Worm (Caenorhabditis elegans): ENCODE results near the gene mrck-1.

Gene mrck-1

DNA sequence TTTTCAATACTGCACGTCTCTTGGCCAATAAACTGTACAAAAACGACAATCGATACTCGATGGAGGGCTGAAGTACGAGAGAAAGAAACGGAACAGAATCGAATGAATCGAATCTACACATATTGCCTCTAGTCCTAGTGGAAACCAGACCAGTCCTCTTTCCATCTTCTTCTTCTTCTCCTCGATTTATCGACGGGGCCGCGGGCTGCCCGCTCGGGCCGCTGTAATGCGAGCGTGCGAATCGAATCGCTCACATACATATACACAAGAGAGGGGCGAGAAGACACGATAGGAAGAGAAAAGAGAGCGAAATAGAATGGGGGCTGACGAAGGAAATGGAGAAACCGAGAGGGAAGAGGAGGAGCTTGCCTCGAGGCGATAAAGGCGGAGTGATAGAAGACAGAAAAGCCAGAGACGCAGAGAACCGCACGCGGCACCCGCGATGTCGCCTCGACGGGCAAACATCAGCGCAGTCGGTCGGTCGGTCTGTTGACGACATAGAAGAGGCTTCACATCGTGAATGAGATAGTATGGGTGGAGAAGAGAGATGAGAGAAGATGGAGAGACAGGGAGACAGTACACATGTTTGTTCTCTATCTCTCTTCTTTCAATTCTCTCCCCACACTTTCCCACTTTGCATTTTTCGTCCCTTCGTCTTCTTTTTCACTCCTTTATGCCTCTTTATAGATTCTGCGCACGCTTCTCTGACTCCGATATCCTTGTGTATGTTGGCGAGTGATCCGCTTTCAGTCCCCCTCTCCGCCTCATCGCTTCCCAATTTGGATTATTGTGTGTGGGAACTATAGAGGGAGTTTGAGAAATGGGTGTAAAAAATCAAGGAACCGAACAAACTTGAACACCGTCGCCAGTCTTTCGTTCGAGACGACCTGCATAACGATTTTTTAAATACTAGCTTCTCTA lies 39.5 kb downstream of the mrck-1 start:
- TF ChIP-seq die-1 (tag; optimal IDR thresholded peaks at IDR 0.05) (peak; percentile 59), ztf-6 (GFP tag; IDR thresholded peaks at IDR 0.05) (no peak), repo-1 (tag; optimal IDR thresholded peaks at IDR 0.05) (peak; percentile 77), cebp-1 (GFP tag; IDR thresholded peaks at IDR 0.05) (0 out of 2 replicates have a peak, but pooled peaks have one; percentile 33), cebp-1 (tag; optimal IDR thresholded peaks at IDR 0.05) (peak; percentile 91), mcd-1 (GFP tag; IDR thresholded peaks at IDR 0.05) (peak; percentile 76), lin-40 (tag; optimal IDR thresholded peaks at IDR 0.05) (peak; percentile 92), snpc-1.3 (tag; optimal IDR thresholded peaks at IDR 0.05; ENCODE audit: insufficient read depth) (no peak), attf-6 (GFP tag; IDR thresholded peaks at IDR 0.05) (no peak), hlh-26 (GFP tag; conservative IDR thresholded peaks at IDR 0.05) (no peak), ceh-40 (GFP tag; IDR thresholded peaks at IDR 0.05) (no peak), rec-8 (tag; optimal IDR thresholded peaks at IDR 0.05) (no peak), ztf-26 (tag; optimal IDR thresholded peaks at IDR 0.05) (peak; percentile 86), K12H6.12 (tag; optimal IDR thresholded peaks at IDR 0.05) (peak; percentile 99), F39B2.1 (GFP tag; IDR thresholded peaks at IDR 0.05) (0 out of 2 replicates have a peak, but pooled peaks have one; percentile 42), F37B4.10 (GFP tag; IDR thresholded peaks at IDR 0.05) (no peak), F57C9.4 (tag; optimal IDR thresholded peaks at IDR 0.05) (no peak), ceh-79 (tag; optimal IDR thresholded peaks at IDR 0.05) (no peak), lin-35 (GFP tag; optimal IDR thresholded peaks at IDR 0.05) (peak in 1 of 3 experiments; percentile 75), nfya-1 (tag; optimal IDR thresholded peaks at IDR 0.05; ENCODE audit: borderline replicate concordance, insufficient read depth) (no peak), Y79H2A.3 (GFP tag; conservative IDR thresholded peaks at IDR 0.05) (no peak), hrde-1 (tag; optimal IDR thresholded peaks at IDR 0.05; ENCODE audit: borderline replicate concordance) (no peak), T26A5.8 (tag; optimal IDR thresholded peaks at IDR 0.05) (no peak), sea-2 (GFP tag; IDR thresholded peaks at IDR 0.05) (0 out of 2 replicates have a peak, but pooled peaks have one; percentile 48), lag-1 (GFP tag; IDR thresholded peaks at IDR 0.05) (0 out of 2 replicates have a peak, but pooled peaks have one; percentile 62), ceh-27 (GFP tag; optimal IDR thresholded peaks at IDR 0.05) (peak; percentile 60), F49E8.2 (tag; optimal IDR thresholded peaks at IDR 0.05; ENCODE audit: insufficient read depth) (no peak), Y56A3A.18 (GFP tag; IDR thresholded peaks at IDR 0.05) (peak; percentile 88; the same call in 1 of the 2 replicates), ztf-3 (GFP tag; optimal IDR thresholded peaks at IDR 0.05) (no peak), him-1 (tag; optimal IDR thresholded peaks at IDR 0.05) (no peak), cebp-2 (GFP tag; IDR thresholded peaks at IDR 0.05) (no peak), D2030.7 (GFP tag; IDR thresholded peaks at IDR 0.05) (0 out of 2 replicates have a peak, but pooled peaks have one; percentile 11), dpl-1 (GFP tag; optimal IDR thresholded peaks at IDR 0.05) (no peak), akir-1 (GFP tag; optimal IDR thresholded peaks at IDR 0.05) (peak; percentile 45), hmg-20 (GFP tag; IDR thresholded peaks at IDR 0.05) (no peak), atf-7 (tag; optimal IDR thresholded peaks at IDR 0.05) (peak; percentile 88), let-607 (tag; optimal IDR thresholded peaks at IDR 0.05) (peak in 1 of 2 experiments; percentile 49), mes-4 (tag; optimal IDR thresholded peaks at IDR 0.05) (no peak), ekl-4 (GFP tag; IDR thresholded peaks at IDR 0.05) (peak; percentile 52; the same call in 1 of the 2 replicates), egrh-3 (GFP tag; IDR thresholded peaks at IDR 0.05) (peak; percentile 87), ceh-100 (GFP tag; IDR thresholded peaks at IDR 0.05) (no peak), nhr-120 (GFP tag; IDR thresholded peaks at IDR 0.05) (0 out of 2 replicates have a peak, but pooled peaks have one; percentile 16), hsf-1 (GFP tag; IDR thresholded peaks at IDR 0.05) (0 out of 2 replicates have a peak, but pooled peaks have one; percentile 22), lin-54 (GFP tag; optimal IDR thresholded peaks at IDR 0.05) (peak; percentile 44), sdz-38 (tag; optimal IDR thresholded peaks at IDR 0.05) (no peak)
